Worm (Caenorhabditis elegans): ENCODE data around the gene puf-3.

ce11 chrIV:13521785-13522184 lies 9.8 kb upstream of the puf-3 start, which contains the start of gene dcap-2:
- no peak for TF ChIP-seq mdl-1 (tag; optimal IDR thresholded peaks at IDR 0.05)
- no peak for TF ChIP-seq unc-39 (tag; optimal IDR thresholded peaks at IDR 0.05)
- no peak for TF ChIP-seq ama-1 (optimal IDR thresholded peaks at IDR 0.05)
- TF ChIP-seq nhr-12 (tag; optimal IDR thresholded peaks at IDR 0.05) = no peak
- no peak for TF ChIP-seq ZK546.5 (tag; optimal IDR thresholded peaks at IDR 0.05)
- no peak for TF ChIP-seq ceh-82 (tag; optimal IDR thresholded peaks at IDR 0.05)
- no peak for TF ChIP-seq lin-39 (tag; optimal IDR thresholded peaks at IDR 0.05)
- TF ChIP-seq snpc-4 (tag; optimal IDR thresholded peaks at IDR 0.05) = no peak
- no peak for TF ChIP-seq blmp-1 (tag; optimal IDR thresholded peaks at IDR 0.05; ENCODE audit: insufficient read depth)

Data from whole organism, L2 larva.